Worm (Caenorhabditis elegans) whole organism, mixed stage, embryonic: ENCODE measurements around the gene cutl-2.

Source experiments
- mab-5 ChIP-seq: fragments of 150-350 bp; optimal IDR thresholded peaks from 2 replicates; lab custom pipeline; 2014; ENCODE audit warnings: missing biosample characterization, missing genetic modification characterization
- nhr-2 ChIP-seq: fragments of 150-350 bp; optimal IDR thresholded peaks from 2 replicates; lab custom pipeline; 2014; ENCODE audit warnings: missing biosample characterization, missing genetic modification characterization
- pha-4 ChIP-seq: fragments of 150-350 bp; optimal IDR thresholded peaks from 2 replicates; lab custom pipeline; 2018; ENCODE audit warnings: missing biosample characterization, missing genetic modification reagents, missing genetic modification characterization
- sptf-1 ChIP-seq: sonication (generic microtip); optimal IDR thresholded peaks from 2 replicates; lab custom pipeline; 2017; ENCODE audit warnings: mild to moderate bottlenecking, missing genetic modification characterization, moderate library complexity, missing compliant biosample characterization
- unc-120 ChIP-seq: sonication (generic microtip); optimal IDR thresholded peaks from 2 replicates; lab custom pipeline; 2017; ENCODE audit warnings: missing genetic modification characterization, missing compliant biosample characterization; ENCODE audit not compliant: poor library complexity, severe bottlenecking
- unc-62 ChIP-seq: fragments of 150-350 bp; optimal IDR thresholded peaks from 2 replicates; lab custom pipeline; 2014; ENCODE audit warnings: missing biosample characterization, missing genetic modification reagents, missing genetic modification characterization

- TF ChIP-seq unc-120 (tag; lab: Kevin White, UChicago) (no peak), sptf-1 (tag; lab: Kevin White, UChicago) (no peak), nhr-2 (no peak), unc-62 (no peak), mab-5 (tag; lab: Kevin White, UChicago) (no peak), pha-4 (tag; lab: Kevin White, UChicago) (no peak)
These were observed 34.9 kb upstream of the cutl-2 start for ce11 chrII:9759382-9759781.
